Worm (Caenorhabditis elegans): ENCODE results near the gene str-99.

DNA sequence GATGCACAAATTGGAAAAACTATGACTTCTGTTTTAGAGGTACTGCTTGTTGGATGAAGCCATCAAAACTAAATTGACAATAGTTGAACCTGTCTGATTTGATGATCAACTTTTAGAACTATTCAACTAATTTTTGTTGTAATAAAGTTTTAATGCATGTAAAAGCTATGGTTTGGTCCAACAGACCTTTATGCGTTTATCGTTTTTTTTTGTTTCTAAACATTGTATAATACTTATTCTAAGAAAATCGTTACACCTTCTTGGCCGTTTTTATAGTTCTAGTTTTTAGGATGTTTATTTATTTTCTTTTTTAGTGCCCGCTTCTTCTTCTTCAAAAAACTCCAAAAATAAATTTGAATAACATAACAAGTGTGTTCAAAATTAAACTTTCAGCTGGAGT is 5.4 kb upstream of the str-99 start, which contains the start of gene F10A3.12:
- TF ChIP-seq W03F9.2 (tag; optimal IDR thresholded peaks at IDR 0.05) = no peak
- TF ChIP-seq him-1 (tag; optimal IDR thresholded peaks at IDR 0.05) = no peak

Data from whole organism, L4/young adult.